Worm (Caenorhabditis elegans) whole organism, late embryonic: ENCODE measurements around the gene F09G2.2.

Source experiments
- ahr-1 ChIP-seq: sonication (generic microtip); optimal IDR thresholded peaks from 2 replicates; lab custom pipeline; 2016; ENCODE audit warnings: missing genetic modification characterization, missing compliant biosample characterization
- dmd-4 ChIP-seq: sonication (generic microtip); optimal IDR thresholded peaks from 2 replicates; lab custom pipeline; 2016; ENCODE audit warnings: borderline replicate concordance, missing genetic modification characterization, missing compliant biosample characterization

ce11 chrV:7198403-7198802, 1.7 kb downstream of the F09G2.2 start:
- TF ChIP-seq ahr-1: no peak
- no peak for TF ChIP-seq dmd-4 (tag; lab: Kevin White, UChicago)
